Worm (Caenorhabditis elegans) whole organism, L4 larva: ENCODE data around the gene chd-3.

Experiments
- F10B5.3 ChIP-seq: sonication (generic microtip); optimal IDR thresholded peaks from 2 replicates; lab custom pipeline; 2016; ENCODE audit warnings: mild to moderate bottlenecking, missing genetic modification characterization, missing compliant biosample characterization
- F26F4.8 ChIP-seq: fragments of 200-800 bp; sonication (Bioruptor generic); conservative IDR thresholded peaks from 2 replicates; pipeline ENCODE4 v1.3.6; 2022; ENCODE audit warnings: missing genetic modification characterization, missing compliant biosample characterization
- T26A8.4 ChIP-seq: fragments of 200-800 bp; sonication (Bioruptor generic); IDR thresholded peaks from 2 replicates; pipeline ENCODE4 v1.3.6; 2022; ENCODE audit warnings: missing genetic modification characterization, missing compliant biosample characterization
- Y5F2A.4 ChIP-seq: fragments of 200-800 bp; sonication (Bioruptor generic); optimal IDR thresholded peaks from 2 replicates; lab custom pipeline; 2018; ENCODE audit warnings: mild to moderate bottlenecking, missing genetic modification characterization, missing compliant biosample characterization
- ZK337.2 ChIP-seq: fragments of 200-800 bp; sonication (Bioruptor generic); IDR thresholded peaks from 2 replicates; pipeline ENCODE4 v1.3.6; 2022; ENCODE audit warnings: missing genetic modification reagents, missing genetic modification characterization, missing compliant biosample characterization
- aly-2 ChIP-seq: sonication (generic microtip); optimal IDR thresholded peaks from 2 replicates; lab custom pipeline; 2018; ENCODE audit warnings: missing biosample characterization, missing genetic modification characterization
- ama-1 ChIP-seq: fragments of 150-350 bp; optimal IDR thresholded peaks from 2 replicates; lab custom pipeline; 2014; ENCODE audit warnings: inconsistent platforms, mixed read lengths
- arid-1 ChIP-seq: fragments of 200-800 bp; sonication (Bioruptor generic); conservative IDR thresholded peaks from 2 replicates; pipeline ENCODE4 v1.3.6; 2022; ENCODE audit warnings: missing genetic modification reagents, missing genetic modification characterization, missing compliant biosample characterization
- ceh-44 ChIP-seq: fragments of 200-800 bp; sonication (Bioruptor generic); IDR thresholded peaks from 2 replicates; pipeline ENCODE4 v1.3.6; 2022; ENCODE audit warnings: missing genetic modification reagents, missing genetic modification characterization, missing compliant biosample characterization
- ceh-62 ChIP-seq: sonication (generic microtip); optimal IDR thresholded peaks from 2 replicates; lab custom pipeline; 2017; ENCODE audit warnings: missing biosample characterization, missing genetic modification characterization
- ceh-82 ChIP-seq: sonication (generic microtip); optimal IDR thresholded peaks from 2 replicates; lab custom pipeline; 2017; ENCODE audit warnings: missing biosample characterization, missing genetic modification characterization
- ctbp-1 ChIP-seq: fragments of 200-800 bp; sonication (Bioruptor generic); IDR thresholded peaks from 2 replicates; pipeline ENCODE4 v1.3.6; 2022; ENCODE audit warnings: missing genetic modification reagents, missing genetic modification characterization, missing compliant biosample characterization
- daf-16 ChIP-seq, 3 experiments: sonication (generic microtip); optimal IDR thresholded peaks; 2 replicates each; lab custom pipeline; 2016 to 2017; ENCODE audit warnings: missing genetic modification characterization in 3 of 3, missing genetic modification reagents in 3 of 3, mild to moderate bottlenecking in 2 of 3, missing compliant biosample characterization in 2 of 3, missing biosample characterization in 1 of 3, moderate library complexity in 1 of 3
- daf-19 ChIP-seq: fragments of 200-800 bp; sonication (Bioruptor generic); conservative IDR thresholded peaks from 2 replicates; pipeline ENCODE4 v1.3.6; 2022; ENCODE audit warnings: missing genetic modification characterization, missing compliant biosample characterization
- dmd-6 ChIP-seq: fragments of 200-800 bp; sonication (Bioruptor generic); IDR thresholded peaks from 2 replicates; pipeline ENCODE4 v1.3.6; 2022; ENCODE audit warnings: missing genetic modification reagents, missing genetic modification characterization, missing compliant biosample characterization
- dpl-1 ChIP-seq: fragments of 150-350 bp; optimal IDR thresholded peaks from 2 replicates; lab custom pipeline; 2014; ENCODE audit warnings: missing biosample characterization, missing genetic modification reagents, missing genetic modification characterization
- duxl-1 ChIP-seq: sonication (generic microtip); optimal IDR thresholded peaks from 2 replicates; lab custom pipeline; 2016; ENCODE audit warnings: mild to moderate bottlenecking, missing genetic modification characterization, moderate library complexity, missing compliant biosample characterization; ENCODE audit not compliant: poor library complexity
- hlh-30 ChIP-seq: sonication (generic microtip); optimal IDR thresholded peaks from 2 replicates; lab custom pipeline; 2017; ENCODE audit warnings: antibody characterized with exemption, mild to moderate bottlenecking, missing genetic modification characterization, missing compliant biosample characterization; ENCODE audit not compliant: insufficient read depth
- hmg-1.1 ChIP-seq: fragments of 200-800 bp; sonication (Bioruptor generic); IDR thresholded peaks from 2 replicates; pipeline ENCODE4 v1.3.6; 2022; ENCODE audit warnings: missing genetic modification reagents, missing genetic modification characterization, missing compliant biosample characterization
- lim-7 ChIP-seq: fragments of 200-800 bp; sonication (Bioruptor generic); IDR thresholded peaks from 2 replicates; pipeline ENCODE4 v1.3.6; 2022; ENCODE audit warnings: missing genetic modification characterization, missing compliant biosample characterization
- lin-1 ChIP-seq: fragments of 200-800 bp; sonication (Bioruptor generic); IDR thresholded peaks from 2 replicates; pipeline ENCODE4 v1.3.6; 2022; ENCODE audit warnings: missing genetic modification reagents, missing genetic modification characterization, missing compliant biosample characterization
- lin-13 ChIP-seq: fragments of 150-350 bp; optimal IDR thresholded peaks from 2 replicates; lab custom pipeline; 2014; ENCODE audit warnings: missing biosample characterization, missing genetic modification reagents, missing genetic modification characterization
- lin-29 ChIP-seq: fragments of 200-800 bp; sonication (Bioruptor generic); IDR thresholded peaks from 2 replicates; pipeline ENCODE4 v1.3.6; 2022; ENCODE audit warnings: missing genetic modification reagents, missing genetic modification characterization, missing compliant biosample characterization
- lin-39 ChIP-seq: fragments of 150-350 bp; optimal IDR thresholded peaks from 2 replicates; lab custom pipeline; 2014; ENCODE audit warnings: missing biosample characterization, missing genetic modification reagents, missing genetic modification characterization
- madf-5 ChIP-seq, 2 experiments: fragments of 200-800 bp; sonication (Bioruptor generic); IDR thresholded peaks; 2 replicates each; pipeline ENCODE4 v1.3.6; 2022; ENCODE audit warnings: missing compliant biosample characterization in 2 of 2, missing genetic modification characterization in 2 of 2
- mdl-1 ChIP-seq, 2 experiments: fragments of 150-350 bp in 1 of 2; sonication (generic microtip) in 1 of 2; optimal IDR thresholded peaks; 2 replicates each; lab custom pipeline; 2014 to 2017; ENCODE audit warnings: missing biosample characterization in 2 of 2, missing genetic modification characterization in 2 of 2
- mdt-29 ChIP-seq: fragments of 200-800 bp; sonication (Bioruptor generic); IDR thresholded peaks from 2 replicates; pipeline ENCODE4 v1.3.6; 2022; ENCODE audit warnings: missing genetic modification reagents, missing genetic modification characterization, missing compliant biosample characterization
- mxl-3 ChIP-seq: fragments of 200-800 bp; sonication (Bioruptor generic); optimal IDR thresholded peaks from 2 replicates; lab custom pipeline; 2018; ENCODE audit warnings: mild to moderate bottlenecking, missing genetic modification characterization, missing compliant biosample characterization
- nhr-102 ChIP-seq: sonication (generic microtip); optimal IDR thresholded peaks from 2 replicates; lab custom pipeline; 2016; ENCODE audit warnings: mild to moderate bottlenecking, missing genetic modification characterization, moderate library complexity, missing compliant biosample characterization
- nhr-11 ChIP-seq: fragments of 150-350 bp; optimal IDR thresholded peaks from 2 replicates; lab custom pipeline; 2014; ENCODE audit warnings: missing biosample characterization, missing genetic modification characterization
- nhr-237 ChIP-seq: sonication (generic microtip); optimal IDR thresholded peaks from 2 replicates; lab custom pipeline; 2017; ENCODE audit warnings: missing biosample characterization, missing genetic modification characterization
- nhr-28 ChIP-seq: fragments of 150-350 bp; optimal IDR thresholded peaks from 2 replicates; lab custom pipeline; 2014; ENCODE audit warnings: missing biosample characterization, missing genetic modification characterization
- nhr-42 ChIP-seq: fragments of 200-800 bp; sonication (Bioruptor generic); IDR thresholded peaks from 2 replicates; pipeline ENCODE4 v1.3.6; 2022; ENCODE audit warnings: missing genetic modification characterization, missing compliant biosample characterization
- nhr-48 ChIP-seq: sonication (generic microtip); optimal IDR thresholded peaks from 2 replicates; lab custom pipeline; 2016; ENCODE audit warnings: mild to moderate bottlenecking, missing genetic modification characterization, missing compliant biosample characterization
- php-3 ChIP-seq: fragments of 200-800 bp; sonication (Bioruptor generic); IDR thresholded peaks from 2 replicates; pipeline ENCODE4 v1.3.6; 2022; ENCODE audit warnings: missing genetic modification reagents, missing genetic modification characterization, missing compliant biosample characterization
- pqm-1 ChIP-seq: sonication (generic microtip); optimal IDR thresholded peaks from 2 replicates; lab custom pipeline; 2017; ENCODE audit warnings: missing biosample characterization, missing genetic modification characterization
- saeg-2 ChIP-seq: fragments of 200-800 bp; sonication (Bioruptor generic); IDR thresholded peaks from 2 replicates; pipeline ENCODE4 v1.3.6; 2022; ENCODE audit warnings: missing genetic modification reagents, missing genetic modification characterization, missing compliant biosample characterization
- spr-1 ChIP-seq: sonication (generic microtip); optimal IDR thresholded peaks from 2 replicates; lab custom pipeline; 2016; ENCODE audit warnings: mild to moderate bottlenecking, missing genetic modification characterization, missing compliant biosample characterization
- tag-97 ChIP-seq: fragments of 200-800 bp; sonication (Bioruptor generic); IDR thresholded peaks from 2 replicates; pipeline ENCODE4 v1.3.6; 2022; ENCODE audit warnings: missing genetic modification characterization, missing compliant biosample characterization
- tra-1 ChIP-seq: fragments of 200-800 bp; sonication (Bioruptor generic); IDR thresholded peaks from 2 replicates; pipeline ENCODE4 v1.3.6; 2022; ENCODE audit warnings: missing genetic modification reagents, missing genetic modification characterization, missing compliant biosample characterization
- unc-39 ChIP-seq: sonication (generic microtip); optimal IDR thresholded peaks from 2 replicates; lab custom pipeline; 2017; ENCODE audit warnings: missing biosample characterization, missing genetic modification characterization
- zfp-2 ChIP-seq: sonication (generic microtip); optimal IDR thresholded peaks from 2 replicates; lab custom pipeline; 2016; ENCODE audit warnings: mild to moderate bottlenecking, missing genetic modification characterization, missing compliant biosample characterization
- ztf-11 ChIP-seq: fragments of 150-350 bp; optimal IDR thresholded peaks from 2 replicates; lab custom pipeline; 2014; ENCODE audit warnings: missing biosample characterization, missing genetic modification characterization

chd-3 gene

DNA sequence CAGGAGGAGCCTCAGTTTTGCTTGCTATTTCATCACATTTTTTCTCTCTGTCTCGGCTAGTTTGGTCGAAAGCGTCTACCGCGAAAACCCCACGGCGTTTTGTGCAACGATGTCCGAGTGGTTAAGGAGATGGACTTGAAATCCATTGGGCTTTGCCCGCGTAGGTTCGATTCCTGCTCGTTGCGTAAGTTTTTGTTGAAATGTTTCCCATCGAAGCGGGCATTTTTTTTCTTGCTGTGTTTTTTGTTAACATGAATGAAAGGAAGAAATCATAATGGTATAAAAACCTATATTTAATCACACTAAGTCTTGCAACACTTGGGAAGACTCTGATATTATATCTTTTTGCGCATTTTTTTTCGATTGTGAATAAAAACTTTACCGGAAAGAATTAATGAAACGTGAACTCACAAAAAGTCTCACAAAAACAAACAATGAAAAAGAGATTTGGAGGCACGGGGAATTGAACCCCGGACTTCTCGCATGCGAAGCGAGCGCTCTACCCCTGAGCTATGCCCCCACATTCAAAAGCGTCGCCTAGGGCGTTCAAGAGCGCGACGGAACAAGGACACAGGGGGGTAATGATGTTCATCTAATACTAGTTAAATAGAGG, 37.5 kb upstream of the chd-3 start (continued):
- TF ChIP-seq F10B5.3 (tag; lab: Kevin White, UChicago) (peak; percentile 57), dpl-1 (peak; percentile 22), spr-1 (tag; lab: Kevin White, UChicago) (peak; percentile 58), nhr-48 (tag; lab: Kevin White, UChicago) (peak; percentile 74), lin-1 (GFP tag; lab: Robert Waterston, UW) (peak; percentile 63), Y5F2A.4 (GFP tag; lab: Kevin White, UChicago) (no peak), hmg-1.1 (GFP tag; lab: Robert Waterston, UW) (peak; percentile 77), duxl-1 (tag; lab: Kevin White, UChicago) (peak; percentile 86), hlh-30 (tag; lab: Kevin White, UChicago) (peak; percentile 71), ctbp-1 (GFP tag; lab: Robert Waterston, UW) (peak; percentile 71), lin-39 (tag; lab: Kevin White, UChicago) (no peak), lin-13 (GFP tag; lab: Kevin White, UChicago) (no peak), ceh-62 (tag; lab: Kevin White, UChicago) (no peak), ceh-82 (no peak), saeg-2 (GFP tag; lab: Robert Waterston, UW) (peak; percentile 86), ama-1 (lab: Kevin White, UChicago) (no peak), T26A8.4 (GFP tag; lab: Robert Waterston, UW) (peak; percentile 68), daf-16 (GFP tag; optimal IDR thresholded peaks at IDR 0.05; lab: Kevin White, UChicago) (peak; percentile 58 to 65), daf-16 (tag; optimal IDR thresholded peaks at IDR 0.05; lab: Kevin White, UChicago) (peak; percentile 45)

DNA sequence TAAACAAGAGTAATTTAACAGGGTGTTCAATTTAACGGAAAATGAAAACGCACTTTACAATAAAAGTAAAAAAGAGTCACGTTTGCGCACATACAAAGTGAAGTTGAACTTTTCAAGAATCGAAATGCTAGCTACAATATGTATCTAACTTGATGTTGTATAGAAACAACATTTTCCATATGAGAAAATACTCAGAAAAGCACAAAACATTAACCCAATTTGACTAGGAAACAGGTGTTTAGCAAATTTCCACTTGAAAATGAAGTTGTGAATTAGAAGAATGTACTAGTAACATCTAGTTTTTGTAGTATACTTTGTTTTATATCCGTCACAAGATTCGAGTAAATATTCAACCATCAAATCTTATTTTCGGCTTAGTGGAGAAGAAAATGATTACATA, 32.5 kb upstream of the chd-3 start, which contains the start of gene gpc-1:
Gene gpc-1 (minus strand): TSS at position 117 of the 400 bp plus-strand sequence.
- TF ChIP-seq nhr-11 (tag; lab: Kevin White, UChicago): peak; percentile 41
- TF ChIP-seq ceh-44 (GFP tag; lab: Robert Waterston, UW): no peak
- TF ChIP-seq, all 104 proteins: peak for 1

DNA sequence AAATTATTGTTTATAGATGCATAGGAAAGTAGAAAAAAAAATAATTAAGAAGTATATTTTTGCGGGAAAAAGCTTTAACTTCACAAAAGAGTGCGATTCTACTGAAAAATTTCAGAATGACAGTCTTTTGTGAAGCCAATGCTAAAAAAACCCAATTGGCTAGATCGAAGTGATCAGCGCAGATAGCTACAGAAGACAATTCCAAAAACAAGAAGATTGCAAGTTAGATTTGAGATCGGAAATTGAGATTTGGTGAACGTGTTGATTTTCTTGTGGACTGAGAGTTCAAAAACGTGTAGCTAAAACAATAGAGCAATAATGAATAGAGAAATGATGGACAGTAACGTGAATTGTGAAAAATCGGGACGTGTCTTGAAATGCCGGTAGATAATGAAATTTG, 28.8 kb upstream of the chd-3 start:
- 0 out of 4 replicates have a peak, but pooled peaks of 1 of the 2 experiments have one; percentile 30 for TF ChIP-seq madf-5 (GFP tag; IDR thresholded peaks at IDR 0.05; lab: Robert Waterston, UW)
- no peak for TF ChIP-seq arid-1 (GFP tag; lab: Robert Waterston, UW)

DNA sequence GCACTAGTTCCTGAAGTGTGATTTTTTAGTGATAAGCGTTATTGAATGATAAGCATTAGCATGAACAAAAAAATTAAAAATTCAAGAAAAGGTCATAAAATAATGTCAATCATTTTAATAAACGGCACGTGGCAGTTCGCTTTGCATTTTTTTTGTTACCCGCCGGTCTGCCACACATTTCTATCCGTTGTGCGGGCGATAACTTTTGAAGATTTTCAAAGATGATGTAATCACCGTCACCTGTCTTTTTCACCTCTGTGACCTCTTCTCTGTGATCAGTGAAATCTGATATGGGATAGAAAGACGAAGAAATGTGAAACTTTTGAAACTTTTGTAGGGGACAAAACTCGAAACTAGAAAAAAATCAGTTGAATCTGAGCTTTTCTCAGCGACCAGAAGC, 25.5 kb upstream of the chd-3 start:
- TF ChIP-seq nhr-28 (tag; lab: Kevin White, UChicago) (peak; percentile 9), ZK337.2 (no peak), spr-1 (tag; lab: Kevin White, UChicago) (no peak), aly-2 (tag; lab: Kevin White, UChicago) (no peak), nhr-42 (no peak), nhr-48 (tag; lab: Kevin White, UChicago) (no peak), ceh-44 (GFP tag; lab: Robert Waterston, UW) (no peak), mdl-1 (tag; optimal IDR thresholded peaks at IDR 0.05; lab: Kevin White, UChicago) (peak; percentile 59 to 73), nhr-102 (tag; lab: Kevin White, UChicago) (no peak), lin-29 (GFP tag; lab: Robert Waterston, UW) (no peak), mdt-29 (GFP tag; lab: Robert Waterston, UW) (no peak), nhr-11 (tag; lab: Kevin White, UChicago) (peak; percentile 46), tag-97 (GFP tag; lab: Robert Waterston, UW) (no peak), hlh-30 (tag; lab: Kevin White, UChicago) (peak; percentile 67), daf-19 (no peak), saeg-2 (GFP tag; lab: Robert Waterston, UW) (no peak), php-3 (no peak), unc-39 (tag; lab: Kevin White, UChicago) (no peak), dmd-6 (GFP tag; lab: Robert Waterston, UW) (peak; percentile 61), lim-7 (GFP tag; lab: Robert Waterston, UW) (no peak), tra-1 (GFP tag; lab: Robert Waterston, UW) (peak; percentile 50; the same call in 1 of the 2 replicates), duxl-1 (tag; lab: Kevin White, UChicago) (no peak), zfp-2 (tag; lab: Kevin White, UChicago) (no peak), lin-13 (GFP tag; lab: Kevin White, UChicago) (no peak), F26F4.8 (GFP tag; lab: Robert Waterston, UW) (no peak), mxl-3 (peak; percentile 64), nhr-237 (tag; lab: Kevin White, UChicago) (no peak), ztf-11 (tag; lab: Kevin White, UChicago) (no peak), pqm-1 (peak; percentile 48)
